Worm (Caenorhabditis elegans) whole organism, young adult: ENCODE results near the gene usp-39.

Experiments
- F33H1.4 ChIP-seq: fragments of 200-800 bp; sonication (Bioruptor generic); IDR thresholded peaks from 2 replicates; pipeline ENCODE4 v1.3.6; 2022; ENCODE audit warnings: missing genetic modification reagents, missing genetic modification characterization, missing compliant biosample characterization
- ztf-6 ChIP-seq: fragments of 200-800 bp; sonication (Bioruptor generic); IDR thresholded peaks from 2 replicates; pipeline ENCODE4 v1.3.6; 2022; ENCODE audit warnings: missing genetic modification reagents, missing genetic modification characterization, missing compliant biosample characterization

Gene usp-39

ce11 chrII:2624792-2625191 is 59.7 kb downstream of the usp-39 start, which contains the start of gene lgc-28 (continued):
- TF ChIP-seq ztf-6 (GFP tag; lab: Robert Waterston, UW) = no peak
- no peak for TF ChIP-seq F33H1.4 (GFP tag; lab: Robert Waterston, UW)
